Fruit fly (Drosophila melanogaster) whole organism, embryonic: ENCODE results near the gene CG42819.

Source experiments
- Ada2b ChIP-seq: fragments of 200-800 bp; sonication (Bioruptor generic); IDR thresholded peaks from 2 replicates; pipeline ENCODE4 v1.3.6; 2022; ENCODE audit warnings: missing biosample characterization, missing genetic modification characterization
- CG10321 ChIP-seq: fragments of 200-800 bp; sonication (Bioruptor generic); IDR thresholded peaks from 2 replicates; pipeline ENCODE4 v1.3.6; 2022; ENCODE audit warnings: missing biosample characterization, missing genetic modification characterization
- CG10431 ChIP-seq: fragments of 200-800 bp; sonication (Bioruptor generic); optimal IDR thresholded peaks from 3 replicates; lab custom pipeline; 2018; ENCODE audit warnings: missing biosample characterization, mild to moderate bottlenecking, missing genetic modification characterization
- CG10565 ChIP-seq: fragments of 200-800 bp; sonication (Bioruptor generic); optimal IDR thresholded peaks from 3 replicates; lab custom pipeline; 2016; ENCODE audit warnings: missing biosample characterization, mild to moderate bottlenecking, missing genetic modification characterization
- CG11085 ChIP-seq: fragments of 200-800 bp; sonication (Bioruptor generic); IDR thresholded peaks from 2 replicates; pipeline ENCODE4 v1.3.6; 2022; ENCODE audit warnings: missing biosample characterization, missing genetic modification characterization
- CG11695 ChIP-seq: fragments of 200-800 bp; sonication (Bioruptor generic); IDR thresholded peaks from 3 replicates; pipeline ENCODE4 v1.3.6; 2022; ENCODE audit warnings: missing biosample characterization, missing genetic modification characterization
- CG12219 ChIP-seq: fragments of 200-800 bp; sonication (Bioruptor generic); optimal IDR thresholded peaks from 3 replicates; lab custom pipeline; 2018; ENCODE audit warnings: missing biosample characterization, mild to moderate bottlenecking, missing genetic modification characterization
- CG12391 ChIP-seq: fragments of 200-800 bp; sonication (Bioruptor generic); optimal IDR thresholded peaks from 3 replicates; lab custom pipeline; 2018; ENCODE audit warnings: missing biosample characterization, mild to moderate bottlenecking, missing genetic modification characterization, moderate library complexity
- CG13287 ChIP-seq: fragments of 200-800 bp; sonication (Bioruptor generic); IDR thresholded peaks from 2 replicates; pipeline ENCODE4 v1.3.6; 2022; ENCODE audit warnings: missing biosample characterization, missing genetic modification characterization; ENCODE audit not compliant: partially characterized antibody
- CG15011 ChIP-seq: fragments of 200-800 bp; sonication (Bioruptor generic); optimal IDR thresholded peaks from 3 replicates; lab custom pipeline; 2018; ENCODE audit warnings: missing biosample characterization, mild to moderate bottlenecking, missing genetic modification characterization
- CG17361 ChIP-seq: fragments of 200-800 bp; sonication (Bioruptor generic); IDR thresholded peaks from 3 replicates; pipeline ENCODE4 v1.3.6; 2022; ENCODE audit warnings: missing biosample characterization, missing genetic modification characterization
- CG17802 ChIP-seq: fragments of 200-800 bp; sonication (Bioruptor generic); optimal IDR thresholded peaks from 2 replicates; lab custom pipeline; 2018; ENCODE audit warnings: missing biosample characterization, mild to moderate bottlenecking, missing genetic modification characterization, moderate library complexity
- CG18011 ChIP-seq: fragments of 200-800 bp; sonication (Bioruptor generic); optimal IDR thresholded peaks from 2 replicates; lab custom pipeline; 2017; ENCODE audit warnings: missing biosample characterization, missing genetic modification characterization, mild to moderate bottlenecking, moderate library complexity, missing genotype
- CG31365 ChIP-seq: fragments of 200-800 bp; sonication (Bioruptor generic); optimal IDR thresholded peaks from 2 replicates; lab custom pipeline; 2018; ENCODE audit warnings: missing biosample characterization, mild to moderate bottlenecking, missing genetic modification characterization
- CG31388 ChIP-seq: fragments of 200-800 bp; sonication (Bioruptor generic); optimal IDR thresholded peaks from 2 replicates; lab custom pipeline; 2016; ENCODE audit warnings: missing biosample characterization, missing genetic modification characterization
- CG34376 ChIP-seq: fragments of 200-800 bp; sonication (Bioruptor generic); optimal IDR thresholded peaks from 2 replicates; lab custom pipeline; 2018; ENCODE audit warnings: missing biosample characterization, mild to moderate bottlenecking, missing genetic modification characterization
- CG3995 ChIP-seq: fragments of 200-800 bp; sonication (Bioruptor generic); optimal IDR thresholded peaks from 3 replicates; lab custom pipeline; 2016; ENCODE audit warnings: missing biosample characterization, missing genetic modification characterization
- CG8478 ChIP-seq: fragments of >200 bp; optimal IDR thresholded peaks from 2 replicates; lab custom pipeline; 2018
- CG9609 ChIP-seq: fragments of 200-800 bp; sonication (Bioruptor generic); optimal IDR thresholded peaks from 3 replicates; lab custom pipeline; 2016; ENCODE audit warnings: missing biosample characterization, missing genetic modification characterization
- CG9797 ChIP-seq: fragments of 200-800 bp; sonication (Bioruptor generic); optimal IDR thresholded peaks from 3 replicates; lab custom pipeline; 2018; ENCODE audit warnings: missing biosample characterization, mild to moderate bottlenecking, missing genetic modification characterization
- CG9932 ChIP-seq: fragments of 200-800 bp; sonication (Bioruptor generic); IDR thresholded peaks from 2 replicates; pipeline ENCODE4 v1.3.6; 2022; ENCODE audit warnings: missing biosample characterization, missing genetic modification characterization
- Chrac-16 ChIP-seq: fragments of 200-800 bp; sonication (Bioruptor generic); optimal IDR thresholded peaks from 3 replicates; lab custom pipeline; 2016; ENCODE audit warnings: missing biosample characterization, missing genetic modification characterization
- CkIIα-i1 ChIP-seq: fragments of 200-800 bp; sonication (Bioruptor generic); IDR thresholded peaks from 2 replicates; pipeline ENCODE4 v1.3.6; 2022; ENCODE audit warnings: missing biosample characterization, missing genetic modification characterization
- CoRest ChIP-seq: fragments of 200-800 bp; sonication (Bioruptor generic); optimal IDR thresholded peaks from 3 replicates; lab custom pipeline; 2018; ENCODE audit warnings: missing biosample characterization, mild to moderate bottlenecking, missing genetic modification characterization, moderate library complexity
- Dfd ChIP-seq, 2 experiments: fragments of >200 bp; optimal IDR thresholded peaks; 2 replicates each; lab custom pipeline; 2017; ENCODE audit warnings: missing biosample characterization in 2 of 2, missing genetic modification characterization in 2 of 2
- Eip74EF ChIP-seq, 2 experiments: fragments of 200-800 bp in 1 of 2; fragments of >200 bp in 1 of 2; sonication (Bioruptor generic) in 1 of 2; optimal IDR thresholded peaks; 2 replicates each; lab custom pipeline; 2017 to 2019; ENCODE audit warnings: missing biosample characterization in 2 of 2, missing genetic modification characterization in 2 of 2, mild to moderate bottlenecking in 1 of 2, moderate library complexity in 1 of 2
- Ets97D ChIP-seq: fragments of 200-800 bp; sonication (Bioruptor generic); optimal IDR thresholded peaks from 3 replicates; lab custom pipeline; 2016; ENCODE audit warnings: missing biosample characterization, missing genetic modification characterization
- Gug ChIP-seq: fragments of 200-800 bp; sonication (Bioruptor generic); IDR thresholded peaks from 4 replicates; pipeline ENCODE4 v1.3.6; 2022; ENCODE audit warnings: missing biosample characterization, missing genetic modification characterization
- Ptx1 ChIP-seq: fragments of 200-800 bp; sonication (Bioruptor generic); IDR thresholded peaks from 2 replicates; pipeline ENCODE4 v1.3.6; 2022; ENCODE audit warnings: missing biosample characterization, missing genetic modification characterization
- Rx ChIP-seq: fragments of 200-800 bp; sonication (Bioruptor generic); IDR thresholded peaks from 2 replicates; pipeline ENCODE4 v1.3.6; 2022; ENCODE audit warnings: missing biosample characterization, missing genetic modification characterization
- Scr ChIP-seq: fragments of 200-800 bp; sonication (Bioruptor generic); IDR thresholded peaks from 2 replicates; pipeline ENCODE4 v1.3.6; 2022; ENCODE audit warnings: missing biosample characterization, missing genetic modification characterization; ENCODE audit not compliant: partially characterized antibody
- Sry-β ChIP-seq: fragments of 200-800 bp; sonication (Bioruptor generic); optimal IDR thresholded peaks from 2 replicates; lab custom pipeline; 2018; ENCODE audit warnings: missing biosample characterization, mild to moderate bottlenecking, missing genetic modification characterization, moderate library complexity
- Trl ChIP-seq, 3 experiments: fragments of >200 bp in 2 of 3; fragments of 200-800 bp in 1 of 3; sonication (Bioruptor generic) in 1 of 3; optimal IDR thresholded peaks; 2 replicates in 1 of 3; 3 replicates in 2 of 3; lab custom pipeline; 2016 to 2017; ENCODE audit warnings: missing biosample characterization in 1 of 3, missing genetic modification characterization in 1 of 3
- ara ChIP-seq: fragments of 200-800 bp; sonication (Bioruptor generic); IDR thresholded peaks from 2 replicates; pipeline ENCODE4 v1.3.6; 2022; ENCODE audit warnings: missing biosample characterization, missing genetic modification characterization
- ash1 ChIP-seq: fragments of 200-800 bp; sonication (Bioruptor generic); optimal IDR thresholded peaks from 2 replicates; lab custom pipeline; 2018; ENCODE audit warnings: missing biosample characterization, mild to moderate bottlenecking, missing genetic modification characterization
- croc ChIP-seq: fragments of 200-800 bp; sonication (Bioruptor generic); conservative IDR thresholded peaks from 3 replicates; pipeline ENCODE4 v1.3.6; 2022; ENCODE audit warnings: missing biosample characterization, missing genetic modification characterization
- crp ChIP-seq, 2 experiments: fragments of 200-800 bp; sonication (Bioruptor generic); optimal IDR thresholded peaks; 2 replicates in 1 of 2; 3 replicates in 1 of 2; lab custom pipeline; 2017; ENCODE audit warnings: missing biosample characterization in 2 of 2, missing genetic modification characterization in 2 of 2, mild to moderate bottlenecking in 1 of 2, moderate library complexity in 1 of 2
- dimm ChIP-seq: fragments of 200-800 bp; sonication (Bioruptor generic); IDR thresholded peaks from 2 replicates; pipeline ENCODE4 v1.3.6; 2022; ENCODE audit warnings: missing biosample characterization, missing genetic modification characterization
- eyg ChIP-seq: fragments of 200-800 bp; sonication (Bioruptor generic); optimal IDR thresholded peaks from 3 replicates; lab custom pipeline; 2016; ENCODE audit warnings: missing biosample characterization, missing genetic modification characterization
- fd96Cb ChIP-seq: fragments of 200-800 bp; sonication (Bioruptor generic); optimal IDR thresholded peaks from 2 replicates; lab custom pipeline; 2018; ENCODE audit warnings: missing biosample characterization, mild to moderate bottlenecking, missing genetic modification characterization, moderate library complexity
- gcm ChIP-seq: fragments of 200-800 bp; sonication (Bioruptor generic); optimal IDR thresholded peaks from 2 replicates; lab custom pipeline; 2019; ENCODE audit warnings: missing biosample characterization, mild to moderate bottlenecking, missing genetic modification characterization, moderate library complexity
- grn ChIP-seq: fragments of 200-800 bp; sonication (Bioruptor generic); optimal IDR thresholded peaks from 3 replicates; lab custom pipeline; 2017; ENCODE audit warnings: missing biosample characterization, missing genetic modification characterization
- lab ChIP-seq: fragments of 200-800 bp; sonication (Bioruptor generic); optimal IDR thresholded peaks from 3 replicates; lab custom pipeline; 2017; ENCODE audit warnings: missing biosample characterization, missing genetic modification characterization, mild to moderate bottlenecking, moderate library complexity, missing genetic modification reagents
- lmd ChIP-seq: fragments of 200-800 bp; sonication (Bioruptor generic); IDR thresholded peaks from 2 replicates; pipeline ENCODE4 v1.3.6; 2022; ENCODE audit warnings: missing biosample characterization, missing genetic modification characterization
- otp ChIP-seq: fragments of 200-800 bp; sonication (Bioruptor generic); IDR thresholded peaks from 3 replicates; pipeline ENCODE4, ENCODE4 v1.3.6; 2022; ENCODE audit warnings: missing biosample characterization, missing genetic modification characterization
- pzg ChIP-seq: fragments of 200-800 bp; sonication (Bioruptor generic); optimal IDR thresholded peaks from 3 replicates; lab custom pipeline; 2018; ENCODE audit warnings: missing biosample characterization, mild to moderate bottlenecking, missing genetic modification characterization, moderate library complexity
- scrt ChIP-seq: fragments of 200-800 bp; sonication (Bioruptor generic); optimal IDR thresholded peaks from 2 replicates; lab custom pipeline; 2018; ENCODE audit warnings: missing biosample characterization, mild to moderate bottlenecking, missing genetic modification characterization, moderate library complexity
- sd ChIP-seq: fragments of 200-800 bp; sonication (Bioruptor generic); optimal IDR thresholded peaks from 3 replicates; lab custom pipeline; 2018; ENCODE audit warnings: missing biosample characterization, mild to moderate bottlenecking, missing genetic modification characterization, moderate library complexity
- wor ChIP-seq: fragments of 200-800 bp; sonication (Bioruptor generic); IDR thresholded peaks from 2 replicates; pipeline ENCODE4 v1.3.6; 2022; ENCODE audit warnings: missing biosample characterization, missing genetic modification characterization
- yki ChIP-seq: fragments of >200 bp; optimal IDR thresholded peaks from 3 replicates; lab custom pipeline; 2018

CG42819 gene

DNA sequence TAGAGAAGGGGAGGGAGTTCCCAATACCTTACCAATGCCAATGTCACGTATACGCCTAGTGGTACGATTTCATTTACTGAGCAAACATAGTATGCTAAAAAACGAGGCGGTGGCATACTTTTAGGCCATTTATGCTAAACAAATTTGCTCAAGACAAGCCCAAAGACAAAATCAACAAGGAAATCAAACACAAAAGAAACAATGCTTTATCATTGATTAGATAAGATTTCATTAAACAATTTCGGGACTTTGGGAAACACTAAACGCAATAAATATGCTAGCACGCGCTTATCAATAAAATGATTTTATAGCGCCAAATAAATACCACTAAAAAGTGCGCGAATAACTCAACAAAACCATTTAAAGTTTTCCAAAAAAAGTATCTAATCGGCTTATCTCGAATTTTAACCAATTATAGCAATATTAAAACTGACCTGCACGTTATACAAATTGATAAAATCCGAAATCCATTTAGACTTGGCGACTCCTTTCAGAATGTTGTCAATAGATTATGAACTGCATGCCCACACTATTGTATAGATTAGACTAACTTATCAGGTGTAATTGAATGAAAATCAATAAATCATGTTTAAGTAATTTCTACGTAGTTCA is 38.5 kb downstream of the CG42819 start (continued):
- no peak for TF ChIP-seq Chrac-16 (GFP tag; lab: Kevin White, UChicago)
- TF ChIP-seq lmd (GFP tag; lab: Robert Waterston, UW), result no peak
- TF ChIP-seq CG9797 (GFP tag; lab: Kevin White, UChicago), result no peak
- no peak for TF ChIP-seq Gug (GFP tag; lab: Robert Waterston, UW)
- no peak for TF ChIP-seq Rx
- no peak for TF ChIP-seq CG17361 (GFP tag; lab: Robert Waterston, UW)
- TF ChIP-seq scrt (GFP tag; lab: Kevin White, UChicago), result peak; percentile 49
- TF ChIP-seq wor, result no peak
- no peak for TF ChIP-seq dimm
- TF ChIP-seq CG9932, result no peak
- no peak for TF ChIP-seq Ets97D (GFP tag; lab: Kevin White, UChicago)
- TF ChIP-seq CG11085 (GFP tag; lab: Robert Waterston, UW), result no peak
- TF ChIP-seq CkIIα-i1 (GFP tag; lab: Robert Waterston, UW), result no peak
- TF ChIP-seq otp (GFP tag; lab: Robert Waterston, UW), result 0 out of 3 replicates have a peak, but pooled peaks have one; percentile 26
- no peak for TF ChIP-seq CG10431 (GFP tag; lab: Kevin White, UChicago)
- no peak for TF ChIP-seq CG10321 (GFP tag; lab: Robert Waterston, UW)
- no peak for TF ChIP-seq croc (GFP tag; lab: Robert Waterston, UW)
- peak; percentile 78 for TF ChIP-seq lab (GFP tag; lab: Kevin White, UChicago)
- peak; percentile 7; the same call in 1 of the 3 replicates for TF ChIP-seq CG11695 (GFP tag; lab: Robert Waterston, UW)
- TF ChIP-seq pzg (GFP tag; lab: Kevin White, UChicago), result no peak
- no peak for TF ChIP-seq crp (GFP tag; optimal IDR thresholded peaks at IDR 0.05; lab: Kevin White, UChicago)
- TF ChIP-seq Ptx1 (GFP tag; lab: Robert Waterston, UW), result no peak
- TF ChIP-seq eyg, result no peak
- TF ChIP-seq CG18011, result peak; percentile 17
- no peak for TF ChIP-seq Sry-β (GFP tag; lab: Kevin White, UChicago)
- peak; percentile 22 for TF ChIP-seq CG31365 (tag; lab: Kevin White, UChicago)
- no peak for TF ChIP-seq Trl (optimal IDR thresholded peaks at IDR 0.05; lab: Kevin White, UChicago)
- TF ChIP-seq Trl (GFP tag; optimal IDR thresholded peaks at IDR 0.05; lab: Kevin White, UChicago), result peak; percentile 8
- TF ChIP-seq CG31388 (GFP tag; lab: Kevin White, UChicago), result no peak
- peak; percentile 47 for TF ChIP-seq CG15011 (GFP tag; lab: Kevin White, UChicago)
- TF ChIP-seq Ada2b, result peak; percentile 12; the same call in 1 of the 2 replicates
- TF ChIP-seq gcm (GFP tag; lab: Kevin White, UChicago), result peak; percentile 14
- TF ChIP-seq CG12219 (GFP tag; lab: Kevin White, UChicago), result peak; percentile 39
- no peak for TF ChIP-seq yki (lab: Kevin White, UChicago)
- peak in 1 of 2 experiments; percentile 23 for TF ChIP-seq Eip74EF (GFP tag; optimal IDR thresholded peaks at IDR 0.05; lab: Kevin White, UChicago)
- no peak for TF ChIP-seq Dfd (GFP tag; optimal IDR thresholded peaks at IDR 0.05; lab: Kevin White, UChicago)
- no peak for TF ChIP-seq CG3995 (GFP tag; lab: Kevin White, UChicago)
- no peak for TF ChIP-seq CG17802 (tag; lab: Kevin White, UChicago)
- TF ChIP-seq CG10565 (GFP tag; lab: Kevin White, UChicago), result no peak
- peak; percentile 33 for TF ChIP-seq CoRest (tag; lab: Kevin White, UChicago)
- TF ChIP-seq ash1 (GFP tag; lab: Kevin White, UChicago), result no peak
- TF ChIP-seq grn, result peak; percentile 74
- peak; percentile 57 for TF ChIP-seq CG34376
- peak; percentile 95 for TF ChIP-seq sd (tag; lab: Kevin White, UChicago)
- no peak for TF ChIP-seq fd96Cb (tag; lab: Kevin White, UChicago)
- peak; percentile 21 for TF ChIP-seq CG12391 (tag; lab: Kevin White, UChicago)
- no peak for TF ChIP-seq CG9609 (GFP tag; lab: Kevin White, UChicago)
- no peak for TF ChIP-seq CG8478
- TF ChIP-seq Scr, result no peak
- TF ChIP-seq ara (GFP tag; lab: Robert Waterston, UW), result no peak
- TF ChIP-seq CG13287 (GFP tag; lab: Robert Waterston, UW), result no peak
